Fruit fly (Drosophila melanogaster) whole organism, wandering third instar larva: ENCODE results near the gene CG31279.

Experiments used
- Abd-B ChIP-seq: fragments of >200 bp; optimal IDR thresholded peaks from 2 replicates; lab custom pipeline; 2017; ENCODE audit warnings: missing biosample characterization, missing genetic modification characterization
- CG32264 ChIP-seq: fragments of 200-800 bp; sonication (Bioruptor generic); optimal IDR thresholded peaks from 2 replicates; lab custom pipeline; 2016; ENCODE audit warnings: missing biosample characterization, missing genetic modification characterization
- CG9705 ChIP-seq: fragments of 200-800 bp; sonication (Bioruptor generic); optimal IDR thresholded peaks from 2 replicates; lab custom pipeline; 2018; ENCODE audit warnings: missing biosample characterization, mild to moderate bottlenecking, missing genetic modification characterization
- CrebA ChIP-seq: fragments of 200-800 bp; sonication (Bioruptor generic); optimal IDR thresholded peaks from 2 replicates; lab custom pipeline; 2016; ENCODE audit warnings: missing biosample characterization, mild to moderate bottlenecking, missing genetic modification characterization, borderline replicate concordance
- GATAd ChIP-seq: sonication (Bioruptor generic); optimal IDR thresholded peaks from 2 replicates; lab custom pipeline; 2016; ENCODE audit warnings: missing biosample characterization, missing genetic modification characterization
- HLH106 ChIP-seq: fragments of 200-800 bp; optimal IDR thresholded peaks from 3 replicates; lab custom pipeline; 2019; ENCODE audit warnings: missing biosample characterization, mild to moderate bottlenecking, missing genetic modification characterization, moderate library complexity
- Hnf4 ChIP-seq: fragments of 200-800 bp; sonication (Bioruptor generic); optimal IDR thresholded peaks from 2 replicates; lab custom pipeline; 2016; ENCODE audit warnings: missing biosample characterization, mild to moderate bottlenecking, missing genetic modification characterization
- Hr78 ChIP-seq: fragments of >200 bp; optimal IDR thresholded peaks from 2 replicates; lab custom pipeline; 2017; ENCODE audit warnings: missing biosample characterization, missing genetic modification characterization
- Jra ChIP-seq: sonication (Bioruptor generic); optimal IDR thresholded peaks from 2 replicates; lab custom pipeline; 2016; ENCODE audit warnings: missing biosample characterization, missing genetic modification characterization
- Mio ChIP-seq: sonication (Bioruptor generic); optimal IDR thresholded peaks from 2 replicates; lab custom pipeline; 2016; ENCODE audit warnings: missing biosample characterization, missing genetic modification characterization
- Myc ChIP-seq: fragments of >200 bp; optimal IDR thresholded peaks from 2 replicates; lab custom pipeline; 2017
- N ChIP-seq: fragments of >200 bp; optimal IDR thresholded peaks from 2 replicates; lab custom pipeline; 2018; ENCODE audit warnings: missing biosample characterization, missing external identifiers, missing genetic modification characterization
- OdsH ChIP-seq: fragments of 200-800 bp; sonication (Bioruptor generic); optimal IDR thresholded peaks from 2 replicates; lab custom pipeline; 2016; ENCODE audit warnings: missing biosample characterization, mild to moderate bottlenecking, missing genetic modification characterization
- Rel ChIP-seq, 2 experiments: fragments of 200-800 bp; sonication (Bioruptor generic) in 1 of 2; optimal IDR thresholded peaks; 2 replicates in 1 of 2; 3 replicates in 1 of 2; lab custom pipeline; 2016 to 2019; ENCODE audit warnings: mild to moderate bottlenecking in 2 of 2, missing biosample characterization in 2 of 2, missing genetic modification characterization in 2 of 2, moderate library complexity in 1 of 2
- Sp1 ChIP-seq: fragments of 200-800 bp; sonication (Bioruptor generic); optimal IDR thresholded peaks from 3 replicates; lab custom pipeline; 2019; ENCODE audit warnings: missing biosample characterization, mild to moderate bottlenecking, missing genetic modification characterization, moderate library complexity
- Vsx2 ChIP-seq: fragments of 200-300, 225-300 bp; sonication (Bioruptor generic); optimal IDR thresholded peaks from 2 replicates; lab custom pipeline; 2018; ENCODE audit warnings: missing biosample characterization, missing genetic modification characterization; ENCODE audit not compliant: partially characterized antibody
- br ChIP-seq: fragments of 200-800 bp; sonication (Bioruptor generic); optimal IDR thresholded peaks from 2 replicates; lab custom pipeline; 2016; ENCODE audit warnings: missing biosample characterization, missing genetic modification characterization
- dl ChIP-seq, 2 experiments: fragments of 175-275, 200-275 bp in 1 of 2; fragments of 200-275 bp in 1 of 2; sonication (Bioruptor generic); optimal IDR thresholded peaks; lab custom pipeline; 2018; ENCODE audit warnings: mild to moderate bottlenecking in 2 of 2, missing biosample characterization in 2 of 2, missing genetic modification characterization in 2 of 2, moderate library complexity in 2 of 2; ENCODE audit not compliant: partially characterized antibody in 2 of 2, insufficient read depth in 1 of 2
- dmrt93B ChIP-seq: fragments of 200-800 bp; sonication (Bioruptor generic); optimal IDR thresholded peaks from 2 replicates; lab custom pipeline; 2018; ENCODE audit warnings: missing biosample characterization, mild to moderate bottlenecking, missing genetic modification characterization
- dsf ChIP-seq: sonication (Bioruptor generic); optimal IDR thresholded peaks from 2 replicates; lab custom pipeline; 2016; ENCODE audit warnings: missing biosample characterization, missing genetic modification characterization, borderline replicate concordance
- ey ChIP-seq: fragments of 200-800 bp; sonication (Bioruptor generic); optimal IDR thresholded peaks from 2 replicates; lab custom pipeline; 2016; ENCODE audit warnings: missing biosample characterization, missing genetic modification characterization
- foxo ChIP-seq, 2 experiments: fragments of 200-800 bp; sonication (Bioruptor generic); optimal IDR thresholded peaks; 2 replicates in 1 of 2; 3 replicates in 1 of 2; lab custom pipeline; 2016 to 2017; ENCODE audit warnings: missing biosample characterization in 2 of 2, missing genetic modification characterization in 2 of 2
- fru ChIP-seq: fragments of 200-800 bp; sonication (Bioruptor generic); optimal IDR thresholded peaks from 3 replicates; lab custom pipeline; 2016; ENCODE audit warnings: missing biosample characterization, mild to moderate bottlenecking, missing genetic modification characterization
- h ChIP-seq: fragments of 200-800 bp; sonication (Bioruptor generic); optimal IDR thresholded peaks from 3 replicates; lab custom pipeline; 2016; ENCODE audit warnings: missing biosample characterization, mild to moderate bottlenecking, missing genetic modification characterization
- jim ChIP-seq: fragments of 175-275, 200-325 bp; sonication (Bioruptor generic); optimal IDR thresholded peaks from 2 replicates; lab custom pipeline; 2016; ENCODE audit warnings: missing biosample characterization, mild to moderate bottlenecking, missing genetic modification characterization
- lola ChIP-seq: fragments of >200 bp; optimal IDR thresholded peaks from 2 replicates; lab custom pipeline; 2017; ENCODE audit warnings: missing biosample characterization, missing genetic modification characterization
- pan ChIP-seq: fragments of >200 bp; optimal IDR thresholded peaks from 2 replicates; lab custom pipeline; 2017
- psq ChIP-seq: fragments of 200-800 bp; sonication (Bioruptor generic); optimal IDR thresholded peaks from 3 replicates; lab custom pipeline; 2017; ENCODE audit warnings: missing biosample characterization, mild to moderate bottlenecking, missing genetic modification characterization, moderate library complexity
- rgr ChIP-seq: fragments of 200-800 bp; sonication (Bioruptor generic); optimal IDR thresholded peaks from 3 replicates; lab custom pipeline; 2016; ENCODE audit warnings: missing biosample characterization, mild to moderate bottlenecking, missing genetic modification characterization
- sage ChIP-seq: fragments of 200-800 bp; sonication (Bioruptor generic); optimal IDR thresholded peaks from 2 replicates; lab custom pipeline; 2016; ENCODE audit warnings: missing biosample characterization, mild to moderate bottlenecking, missing genetic modification characterization
- sv ChIP-seq: fragments of 200-800 bp; sonication (Bioruptor generic); optimal IDR thresholded peaks from 3 replicates; lab custom pipeline; 2016; ENCODE audit warnings: missing biosample characterization, missing genetic modification characterization
- tai ChIP-seq: sonication (Bioruptor generic); optimal IDR thresholded peaks from 2 replicates; lab custom pipeline; 2016; ENCODE audit warnings: missing biosample characterization, missing genetic modification characterization
- woc ChIP-seq: sonication (Bioruptor generic); optimal IDR thresholded peaks from 2 replicates; lab custom pipeline; 2016; ENCODE audit warnings: missing biosample characterization, mild to moderate bottlenecking, missing genetic modification characterization

CG31279 gene

DNA sequence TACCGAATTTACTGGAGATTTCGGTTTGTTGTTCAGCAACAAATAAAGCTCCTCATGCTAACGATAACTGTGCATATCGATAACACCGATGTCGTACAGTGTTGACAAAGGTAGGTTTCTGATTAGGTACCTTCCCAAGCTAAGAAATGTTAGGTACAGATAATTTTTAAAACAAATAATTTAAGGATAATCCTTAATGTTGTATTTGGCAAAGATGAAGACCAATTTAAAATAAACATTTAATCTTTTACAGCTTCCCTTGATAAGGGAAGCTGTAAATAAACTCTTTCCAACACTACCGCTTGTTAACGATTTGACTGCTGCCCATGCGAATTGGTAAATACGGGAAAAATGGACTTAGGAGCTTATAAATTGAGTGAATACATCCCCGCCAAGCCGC is 12.5 kb downstream of the CG31279 start, which contains the start of the genes Ttc1 and CG14882:
Ttc1 (minus strand) TSS at position 71 of the 400 bp plus-strand sequence.
CG14882 (plus strand) TSS at position 271 of the 400 bp plus-strand sequence.
- TF ChIP-seq jim (no peak), Sp1 (GFP tag; lab: Kevin White, UChicago) (peak; percentile 75), foxo (GFP tag; optimal IDR thresholded peaks at IDR 0.05; lab: Kevin White, UChicago) (peak; percentile 54 to 95), OdsH (GFP tag; lab: Kevin White, UChicago) (peak; percentile 91), fru (GFP tag; lab: Kevin White, UChicago) (peak; percentile 93), Jra (peak; percentile 94), ey (peak; percentile 91), GATAd (GFP tag; lab: Kevin White, UChicago) (no peak), dsf (GFP tag; lab: Kevin White, UChicago) (peak; percentile 27), br (peak; percentile 92), CG32264 (GFP tag; lab: Kevin White, UChicago) (peak; percentile 56), HLH106 (tag; lab: Kevin White, UChicago) (peak; percentile 77), CG9705 (GFP tag; lab: Kevin White, UChicago) (peak; percentile 61), h (GFP tag; lab: Kevin White, UChicago) (peak; percentile 93), lola (no peak), woc (GFP tag; lab: Kevin White, UChicago) (peak; percentile 86), Mio (no peak), sv (peak; percentile 87), Rel (GFP tag; optimal IDR thresholded peaks at IDR 0.05; lab: Kevin White, UChicago) (no peak), Rel (tag; optimal IDR thresholded peaks at IDR 0.05; lab: Kevin White, UChicago) (peak; percentile 24), Myc (lab: Kevin White, UChicago) (peak; percentile 80), rgr (GFP tag; lab: Kevin White, UChicago) (peak; percentile 96), dl (GFP tag; optimal IDR thresholded peaks at IDR 0.05; lab: Kevin White, UChicago; ENCODE audit: insufficient read depth in 1 of 2, partially characterized antibody in 2 of 2) (no peak), psq (GFP tag; lab: Kevin White, UChicago) (peak; percentile 83)

DNA sequence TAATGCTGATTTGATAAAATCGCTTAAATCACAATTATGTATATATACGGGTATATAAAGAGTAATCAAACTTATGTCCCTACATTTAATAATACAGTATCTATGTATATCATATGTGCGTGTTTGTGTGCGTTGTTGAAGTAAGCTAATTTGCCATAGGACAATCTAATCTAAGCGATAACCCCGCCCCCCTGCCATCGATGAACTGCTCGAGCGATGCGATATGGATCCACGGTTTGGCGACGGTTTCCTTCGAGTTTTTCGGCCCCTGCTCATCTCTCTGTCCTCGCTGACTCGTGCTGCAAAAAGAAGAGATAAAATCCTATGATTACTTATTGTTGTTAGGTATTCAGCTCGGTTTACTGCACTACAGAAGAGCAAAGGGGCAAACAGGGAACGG is 16.4 kb downstream of the CG31279 start:
- no peak for TF ChIP-seq dmrt93B (GFP tag; lab: Kevin White, UChicago)
- no peak for TF ChIP-seq CG32264 (GFP tag; lab: Kevin White, UChicago)
- no peak for TF ChIP-seq sv
- no peak for TF ChIP-seq Abd-B (GFP tag; lab: Kevin White, UChicago)
- TF ChIP-seq Rel (GFP tag; optimal IDR thresholded peaks at IDR 0.05; lab: Kevin White, UChicago) = no peak
- TF ChIP-seq Rel (tag; optimal IDR thresholded peaks at IDR 0.05; lab: Kevin White, UChicago) = peak; percentile 79
- peak; percentile 38 for TF ChIP-seq h (GFP tag; lab: Kevin White, UChicago)
- TF ChIP-seq N (GFP tag; lab: Kevin White, UChicago) = no peak
- no peak for TF ChIP-seq br
- no peak for TF ChIP-seq pan (lab: Kevin White, UChicago)
- TF ChIP-seq CG9705 (GFP tag; lab: Kevin White, UChicago) = no peak
- no peak for TF ChIP-seq sage
- peak; percentile 2 for TF ChIP-seq fru (GFP tag; lab: Kevin White, UChicago)
- TF ChIP-seq Myc (lab: Kevin White, UChicago) = no peak
- TF ChIP-seq Hr78 (GFP tag; lab: Kevin White, UChicago) = no peak
- TF ChIP-seq CrebA (GFP tag; lab: Kevin White, UChicago) = no peak
- peak; percentile 2 for TF ChIP-seq tai (GFP tag; lab: Kevin White, UChicago)
- TF ChIP-seq Hnf4 (GFP tag; lab: Kevin White, UChicago) = no peak
- TF ChIP-seq psq (GFP tag; lab: Kevin White, UChicago) = no peak
- peak; percentile 99 for TF ChIP-seq Vsx2 (GFP tag; lab: Kevin White, UChicago)
- TF ChIP-seq, all 38 proteins: peak for 5

DNA sequence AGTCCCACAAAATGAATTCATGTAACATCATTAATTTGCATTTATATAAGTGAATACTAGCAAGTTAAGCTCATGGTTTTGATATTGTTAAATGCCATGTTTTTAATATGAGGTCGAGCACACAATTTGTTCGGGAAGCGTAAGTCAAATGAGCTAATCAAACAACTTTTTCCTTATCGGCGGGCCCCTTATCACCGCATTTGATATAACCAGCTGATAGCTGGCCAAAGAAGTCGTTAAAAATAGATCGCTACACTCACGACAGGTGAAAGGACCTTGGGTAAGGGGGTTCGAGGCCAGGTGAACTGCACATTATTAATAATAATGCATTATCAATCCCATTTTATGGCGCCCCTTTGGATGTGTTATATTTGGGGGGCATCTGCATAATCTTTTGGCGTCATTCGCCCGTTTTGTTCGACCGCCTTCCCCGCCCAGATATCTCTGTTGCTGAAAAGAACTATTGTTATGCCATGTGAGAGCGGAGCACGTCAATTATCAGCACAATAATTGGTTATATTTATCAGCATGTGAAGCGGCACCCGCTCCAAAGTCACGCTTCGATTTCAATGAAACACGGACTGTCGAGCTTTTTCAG is 17.1 kb downstream of the CG31279 start:
- no peak for TF ChIP-seq Sp1 (GFP tag; lab: Kevin White, UChicago)
- TF ChIP-seq Rel (GFP tag; optimal IDR thresholded peaks at IDR 0.05; lab: Kevin White, UChicago) = no peak
- peak; percentile 58 for TF ChIP-seq Rel (tag; optimal IDR thresholded peaks at IDR 0.05; lab: Kevin White, UChicago)
- peak; percentile 75 for TF ChIP-seq Vsx2 (GFP tag; lab: Kevin White, UChicago)
